Worm (Caenorhabditis elegans) whole organism, L2 larva: ENCODE measurements around the gene F14D7.14.

Source experiments
- aly-2 ChIP-seq: fragments of 150-350 bp; optimal IDR thresholded peaks from 2 replicates; lab custom pipeline; 2014; ENCODE audit warnings: missing biosample characterization, missing genetic modification characterization
- ceh-16 ChIP-seq: fragments of 150-350 bp; optimal IDR thresholded peaks from 2 replicates; lab custom pipeline; 2014; ENCODE audit warnings: missing biosample characterization, missing genetic modification characterization
- ceh-82 ChIP-seq: fragments of 150-350 bp; optimal IDR thresholded peaks from 2 replicates; lab custom pipeline; 2014; ENCODE audit warnings: missing biosample characterization, missing genetic modification characterization
- crh-2 ChIP-seq: sonication (generic microtip); optimal IDR thresholded peaks from 2 replicates; lab custom pipeline; 2017; ENCODE audit warnings: missing biosample characterization, missing genetic modification characterization
- dmd-4 ChIP-seq: sonication (generic microtip); optimal IDR thresholded peaks from 2 replicates; lab custom pipeline; 2017; ENCODE audit warnings: missing biosample characterization, missing genetic modification characterization
- egl-27 ChIP-seq: sonication (generic microtip); optimal IDR thresholded peaks from 3 replicates; lab custom pipeline; 2017; ENCODE audit warnings: missing biosample characterization, missing genetic modification reagents, missing genetic modification characterization
- elt-1 ChIP-seq: fragments of 150-350 bp; optimal IDR thresholded peaks from 2 replicates; lab custom pipeline; 2014; ENCODE audit warnings: missing biosample characterization, missing genetic modification characterization
- fos-1 ChIP-seq: fragments of 150-350 bp; optimal IDR thresholded peaks from 2 replicates; lab custom pipeline; 2014; ENCODE audit warnings: missing biosample characterization, missing genetic modification characterization
- gmeb-1 ChIP-seq: fragments of 150-350 bp; optimal IDR thresholded peaks from 2 replicates; lab custom pipeline; 2014; ENCODE audit warnings: missing biosample characterization, missing genetic modification characterization
- lin-11 ChIP-seq: fragments of 150-350 bp; sonication (generic microtip); optimal IDR thresholded peaks from 2 replicates; lab custom pipeline; 2014; ENCODE audit warnings: missing biosample characterization, missing genetic modification characterization, inconsistent platforms, mixed read lengths
- lin-13 ChIP-seq: fragments of 150-350 bp; optimal IDR thresholded peaks from 2 replicates; lab custom pipeline; 2014; ENCODE audit warnings: missing biosample characterization, missing genetic modification reagents, missing genetic modification characterization
- lin-39 ChIP-seq: fragments of 150-350 bp; optimal IDR thresholded peaks from 2 replicates; lab custom pipeline; 2014; ENCODE audit warnings: missing biosample characterization, missing genetic modification reagents, missing genetic modification characterization
- mab-5 ChIP-seq: fragments of 150-350 bp; optimal IDR thresholded peaks from 2 replicates; lab custom pipeline; 2014; ENCODE audit warnings: missing biosample characterization, missing genetic modification characterization
- mbf-1 ChIP-seq: sonication (generic microtip); optimal IDR thresholded peaks from 2 replicates; lab custom pipeline; 2017; ENCODE audit warnings: missing biosample characterization, missing genetic modification characterization
- nhr-10 ChIP-seq: sonication (generic microtip); optimal IDR thresholded peaks from 2 replicates; lab custom pipeline; 2017; ENCODE audit warnings: missing biosample characterization, missing genetic modification characterization
- nhr-11 ChIP-seq: fragments of 150-350 bp; optimal IDR thresholded peaks from 2 replicates; lab custom pipeline; 2014; ENCODE audit warnings: missing biosample characterization, missing genetic modification characterization
- nhr-129 ChIP-seq: fragments of 150-350 bp; optimal IDR thresholded peaks from 2 replicates; lab custom pipeline; 2014; ENCODE audit warnings: missing biosample characterization, missing genetic modification characterization
- nhr-21 ChIP-seq: fragments of 150-350 bp; optimal IDR thresholded peaks from 2 replicates; lab custom pipeline; 2014; ENCODE audit warnings: missing biosample characterization, missing genetic modification characterization
- nhr-23 ChIP-seq: fragments of 150-350 bp; optimal IDR thresholded peaks from 2 replicates; lab custom pipeline; 2014; ENCODE audit warnings: missing biosample characterization, missing genetic modification reagents, missing genetic modification characterization
- nhr-25 ChIP-seq: fragments of 150-350 bp; sonication (generic microtip); optimal IDR thresholded peaks from 3 replicates; lab custom pipeline; 2014; ENCODE audit warnings: missing biosample characterization, missing genetic modification characterization
- nhr-77 ChIP-seq: fragments of 150-350 bp; optimal IDR thresholded peaks from 2 replicates; lab custom pipeline; 2014; ENCODE audit warnings: missing biosample characterization, missing genetic modification characterization
- peb-1 ChIP-seq: fragments of 150-350 bp; optimal IDR thresholded peaks from 2 replicates; lab custom pipeline; 2014; ENCODE audit warnings: missing biosample characterization, missing genetic modification characterization
- sem-4 ChIP-seq: fragments of 150-350 bp; optimal IDR thresholded peaks from 2 replicates; lab custom pipeline; 2014; ENCODE audit warnings: missing biosample characterization, missing genetic modification reagents, missing genetic modification characterization
- skn-1 ChIP-seq: sonication (generic microtip); optimal IDR thresholded peaks from 2 replicates; lab custom pipeline; 2017; ENCODE audit warnings: missing biosample characterization, missing genetic modification characterization
- sma-9 ChIP-seq, 2 experiments: fragments of 150-350 bp in 1 of 2; sonication (generic microtip) in 1 of 2; optimal IDR thresholded peaks; 2 replicates each; lab custom pipeline; 2014 to 2016; ENCODE audit warnings: missing genetic modification characterization in 2 of 2, mild to moderate bottlenecking in 1 of 2, missing biosample characterization in 1 of 2, missing compliant biosample characterization in 1 of 2, missing genetic modification reagents in 1 of 2, moderate library complexity in 1 of 2
- unc-39 ChIP-seq: fragments of 150-350 bp; optimal IDR thresholded peaks from 2 replicates; lab custom pipeline; 2014; ENCODE audit warnings: missing biosample characterization, missing genetic modification characterization
- unc-62 ChIP-seq: fragments of 150-350 bp; optimal IDR thresholded peaks from 2 replicates; lab custom pipeline; 2014; ENCODE audit warnings: missing biosample characterization, missing genetic modification reagents, missing genetic modification characterization
- zag-1 ChIP-seq: fragments of 150-350 bp; optimal IDR thresholded peaks from 2 replicates; lab custom pipeline; 2014; ENCODE audit warnings: missing biosample characterization, missing genetic modification characterization
- ztf-1 ChIP-seq: fragments of 200-800 bp; sonication (Bioruptor generic); conservative IDR thresholded peaks from 2 replicates; pipeline ENCODE4 v1.3.6; 2022; ENCODE audit warnings: missing genetic modification characterization, missing compliant biosample characterization
- ztf-11 ChIP-seq: sonication (generic microtip); optimal IDR thresholded peaks from 2 replicates; lab custom pipeline; 2017; ENCODE audit warnings: missing biosample characterization, missing genetic modification characterization

The F14D7.14 gene

DNA sequence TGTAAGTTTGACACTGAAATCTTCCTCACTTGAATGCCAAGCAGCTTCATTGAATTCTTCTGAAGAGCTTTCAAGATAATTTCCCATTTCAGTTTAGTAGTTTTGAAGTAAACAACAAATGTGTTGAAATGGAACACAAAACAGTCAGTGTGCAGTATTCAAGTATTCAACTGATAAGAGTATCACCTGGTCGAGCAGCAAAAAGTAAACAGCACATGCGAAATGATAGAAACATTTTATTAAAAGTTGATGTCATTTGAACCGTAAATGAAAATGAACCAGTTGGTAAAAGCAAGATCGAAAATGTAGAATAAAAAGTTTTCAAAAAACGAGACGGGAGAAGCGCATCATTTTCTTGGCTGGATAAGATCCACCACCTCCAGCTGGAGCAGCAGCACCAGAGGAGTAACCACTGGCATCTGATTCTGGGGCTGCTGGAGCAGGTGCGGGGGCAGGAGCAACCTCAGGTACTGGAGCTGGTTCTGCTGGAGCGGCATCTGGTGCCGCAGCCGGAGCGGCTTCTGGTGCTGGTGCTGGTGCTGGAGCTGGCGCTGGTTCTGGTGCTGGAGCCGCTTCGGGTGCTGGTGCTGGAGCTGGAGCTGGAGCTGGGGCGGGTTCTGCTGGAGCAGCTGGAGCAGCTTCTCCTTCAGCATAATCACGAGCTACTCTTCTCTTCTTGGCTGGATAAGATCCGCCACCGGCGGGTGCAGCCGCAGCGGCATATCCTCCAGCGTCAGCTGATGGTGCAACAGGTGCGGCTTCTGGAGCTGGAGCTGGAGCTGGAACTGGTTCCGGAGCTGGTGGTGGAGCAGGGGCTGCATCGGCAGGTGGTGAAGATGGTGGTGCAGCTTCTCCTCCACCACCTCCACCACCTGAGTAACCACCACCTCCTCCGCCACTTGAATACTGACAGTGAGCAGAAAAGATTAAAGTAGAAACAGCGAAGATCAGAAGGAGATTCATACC is 15.1 kb downstream of the F14D7.14 start, which contains the start of the genes F47B8.4 and F47B8.18:
TSS of gene F47B8.4 (minus strand) at position 172 of the 966 bp plus-strand sequence.
TSS of gene F47B8.18 (minus strand) at position 963 of the 966 bp plus-strand sequence.
- no peak for TF ChIP-seq elt-1 (tag; lab: Kevin White, UChicago)
- peak; percentile 26 for TF ChIP-seq fos-1

DNA sequence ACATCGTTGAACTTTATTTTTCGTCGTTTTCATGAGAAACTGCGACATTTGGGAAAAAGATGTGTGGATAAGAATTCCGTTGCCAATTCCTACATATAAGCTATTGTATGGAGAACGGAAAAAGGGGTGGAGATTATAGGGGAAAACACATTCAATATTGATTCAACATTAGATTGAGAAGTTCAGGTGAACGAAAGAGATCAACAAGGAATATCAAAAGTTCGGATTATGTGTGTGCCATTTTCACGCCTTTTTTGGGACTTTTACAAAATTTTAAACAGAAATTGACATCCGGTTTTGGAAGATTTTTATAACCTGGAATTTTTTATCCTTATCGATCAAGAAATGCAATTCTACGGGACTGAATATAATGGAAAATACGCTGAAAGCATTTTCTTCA is 18.0 kb downstream of the F14D7.14 start, which contains the start of gene F47B8.5:
TSS of gene F47B8.5 (minus strand) at position 101 of the 400 bp plus-strand sequence.
- TF ChIP-seq mab-5 (tag; lab: Kevin White, UChicago) (no peak), sma-9 (GFP tag; optimal IDR thresholded peaks at IDR 0.05; lab: Kevin White, UChicago) (no peak), sma-9 (tag; optimal IDR thresholded peaks at IDR 0.05; lab: Kevin White, UChicago) (no peak), ceh-82 (tag; lab: Kevin White, UChicago) (no peak), ztf-11 (no peak), ztf-1 (no peak), aly-2 (tag; lab: Kevin White, UChicago) (no peak), lin-13 (GFP tag; lab: Kevin White, UChicago) (no peak), sem-4 (tag; lab: Kevin White, UChicago) (no peak), nhr-25 (tag; lab: Kevin White, UChicago) (no peak)

DNA sequence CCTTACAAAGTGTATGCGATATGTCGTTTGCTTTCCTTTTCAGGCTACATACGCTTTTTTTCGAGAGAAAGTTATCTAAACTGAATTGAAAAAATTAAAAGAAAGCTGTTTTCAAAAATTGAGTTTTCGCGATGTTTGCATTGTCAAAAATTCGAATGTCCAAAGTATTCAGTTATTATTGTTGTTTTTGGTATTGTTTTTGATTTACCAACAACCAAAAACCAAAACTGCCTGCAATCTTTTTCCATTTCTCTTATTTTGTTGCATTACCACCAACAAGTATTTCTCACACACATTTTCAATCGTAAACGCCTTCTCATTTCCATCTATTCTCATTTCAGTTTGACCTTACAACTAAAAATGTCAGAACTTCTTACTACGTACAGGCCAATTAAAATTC is 19.1 kb downstream of the F14D7.14 start, which contains the start of gene pepm-1:
TSS of gene pepm-1 (plus strand) at position 301 of the 400 bp plus-strand sequence.
- TF ChIP-seq nhr-77 = no peak
- TF ChIP-seq nhr-23 = no peak

DNA sequence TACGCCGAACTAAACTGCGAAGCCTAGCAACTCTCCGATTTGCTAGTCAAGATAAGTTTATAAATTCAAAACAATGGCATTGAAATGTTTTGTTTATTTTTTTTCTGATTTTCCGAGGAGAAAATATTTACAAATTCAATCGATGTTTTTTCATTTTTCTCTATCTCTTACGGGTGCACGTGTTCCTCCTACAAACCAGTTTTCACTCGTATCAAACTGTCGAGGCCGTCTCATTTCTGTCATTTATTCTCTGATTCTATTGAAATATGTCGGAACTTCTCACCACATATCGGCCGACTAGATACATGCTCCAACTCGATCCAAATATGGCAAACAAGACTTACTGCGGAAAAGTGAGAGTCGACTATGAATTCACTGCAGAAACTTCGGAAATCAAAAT is 21.7 kb downstream of the F14D7.14 start, which contains the start of gene F47B8.8:
TSS of gene F47B8.8 (plus strand) at position 257 of the 400 bp plus-strand sequence.
- no peak for TF ChIP-seq sem-4 (tag; lab: Kevin White, UChicago)
- TF ChIP-seq nhr-25 (tag; lab: Kevin White, UChicago) = peak; percentile 30
- TF ChIP-seq, all 48 proteins: peak for 1

DNA sequence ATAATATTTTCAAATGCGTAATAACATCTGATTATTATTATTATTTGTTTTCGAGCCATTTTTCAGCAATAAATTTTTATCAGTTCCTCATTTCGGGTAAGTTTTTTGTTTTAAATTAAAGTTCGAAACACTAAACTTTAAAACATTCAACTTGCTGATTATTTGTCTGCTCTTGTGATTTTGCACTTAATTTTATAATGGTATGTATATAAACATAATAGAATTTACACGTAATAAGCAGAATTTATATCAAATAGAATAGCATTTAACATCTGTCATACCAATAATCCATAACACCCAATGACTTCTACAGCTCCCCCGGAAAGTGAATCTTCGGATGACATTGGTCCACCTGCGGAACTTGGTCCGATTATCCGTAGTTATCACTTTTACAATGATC is 23.4 kb downstream of the F14D7.14 start, which contains the start of gene srm-4:
TSS of gene srm-4 (plus strand) at position 301 of the 400 bp plus-strand sequence.
- no peak for TF ChIP-seq ceh-82 (tag; lab: Kevin White, UChicago)
- TF ChIP-seq sma-9 (GFP tag; optimal IDR thresholded peaks at IDR 0.05; lab: Kevin White, UChicago) = no peak
- no peak for TF ChIP-seq sma-9 (tag; optimal IDR thresholded peaks at IDR 0.05; lab: Kevin White, UChicago)
- TF ChIP-seq peb-1 = no peak
- TF ChIP-seq nhr-21 = no peak
- TF ChIP-seq crh-2 = no peak
- TF ChIP-seq mbf-1 = no peak
- TF ChIP-seq gmeb-1 (tag; lab: Kevin White, UChicago) = no peak
- no peak for TF ChIP-seq lin-39 (tag; lab: Kevin White, UChicago)
- no peak for TF ChIP-seq zag-1 (tag; lab: Kevin White, UChicago)
- no peak for TF ChIP-seq nhr-129 (tag; lab: Kevin White, UChicago)
- no peak for TF ChIP-seq dmd-4 (tag; lab: Kevin White, UChicago)
- no peak for TF ChIP-seq ceh-16 (tag; lab: Kevin White, UChicago)

DNA sequence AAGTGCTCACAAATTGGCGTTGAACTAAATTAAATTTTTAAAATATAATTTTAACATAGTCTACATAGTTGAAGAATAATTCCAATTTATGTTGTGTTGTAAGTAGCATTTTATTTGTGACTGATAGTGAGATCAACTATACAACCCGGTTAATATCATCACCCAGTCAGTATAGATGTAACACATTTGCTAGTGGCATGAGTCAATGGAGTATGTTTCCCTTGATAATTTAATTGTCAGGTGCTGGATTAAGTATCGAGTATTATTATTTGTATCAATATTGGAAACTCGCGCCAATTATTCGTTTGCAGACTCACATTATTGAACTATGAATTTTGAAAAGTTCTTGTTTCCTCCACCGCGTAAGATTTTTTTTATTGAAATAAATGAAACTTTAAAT is 25.2 kb downstream of the F14D7.14 start, which contains the start of gene srm-5:
TSS of gene srm-5 (plus strand) at position 301 of the 400 bp plus-strand sequence.
- TF ChIP-seq nhr-11 (tag; lab: Kevin White, UChicago) (no peak), dmd-4 (tag; lab: Kevin White, UChicago) (no peak), nhr-23 (no peak), lin-39 (tag; lab: Kevin White, UChicago) (no peak), unc-39 (tag; lab: Kevin White, UChicago) (no peak), unc-62 (GFP tag; lab: Kevin White, UChicago) (no peak)
- TF ChIP-seq, all 48 proteins: peak for 0

DNA sequence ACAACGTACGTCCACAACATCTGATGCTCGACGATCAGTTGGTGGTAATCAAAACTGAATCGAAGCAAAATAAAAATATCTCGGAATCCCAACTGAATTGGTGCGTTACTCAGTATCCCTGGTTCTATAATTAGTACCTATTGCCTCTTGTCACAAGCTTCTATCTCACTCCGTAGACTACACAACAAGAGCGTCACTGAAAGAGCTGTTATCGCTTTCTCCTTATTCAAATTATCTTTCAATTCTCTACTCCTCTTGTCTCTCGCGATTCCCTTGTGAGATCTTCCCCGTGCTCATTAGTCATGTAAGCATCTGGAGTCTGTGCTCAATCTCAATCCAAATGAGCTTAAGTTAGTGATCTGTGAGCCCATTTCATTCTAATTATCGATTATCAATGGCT is 26.9 kb downstream of the F14D7.14 start, which contains the start of gene srm-6:
TSS of gene srm-6 (plus strand) at position 301 of the 400 bp plus-strand sequence.
- TF ChIP-seq lin-11 (tag; lab: Kevin White, UChicago) (no peak), nhr-10 (no peak), egl-27 (tag; lab: Kevin White, UChicago) (no peak), ztf-11 (no peak), skn-1 (tag; lab: Kevin White, UChicago) (no peak)
